Worm (Caenorhabditis elegans) whole organism, mixed stage, embryonic: Measurements from ENCODE around the gene polg-1.

ENCODE experiments used
- M03D4.4 ChIP-seq: sonication (generic microtip); optimal IDR thresholded peaks from 2 replicates; lab custom pipeline; 2017; ENCODE audit warnings: mild to moderate bottlenecking, missing genetic modification characterization, missing compliant biosample characterization
- bed-3 ChIP-seq: fragments of 200-800 bp; sonication (Bioruptor generic); optimal IDR thresholded peaks from 3 replicates; lab custom pipeline; 2018; ENCODE audit warnings: mild to moderate bottlenecking, missing genetic modification characterization, moderate library complexity, missing compliant biosample characterization
- blmp-1 ChIP-seq: fragments of 150-350 bp; optimal IDR thresholded peaks from 2 replicates; lab custom pipeline; 2014; ENCODE audit warnings: missing biosample characterization, missing genetic modification characterization
- ceh-39 ChIP-seq: fragments of 150-350 bp; optimal IDR thresholded peaks from 2 replicates; lab custom pipeline; 2014; ENCODE audit warnings: missing biosample characterization, missing genetic modification characterization
- ceh-43 ChIP-seq: fragments of 200-800 bp; sonication (Bioruptor generic); optimal IDR thresholded peaks from 2 replicates; lab custom pipeline; 2018; ENCODE audit warnings: mild to moderate bottlenecking, missing genetic modification characterization, moderate library complexity, missing compliant biosample characterization
- ceh-83 ChIP-seq: fragments of 200-800 bp; sonication (Bioruptor generic); optimal IDR thresholded peaks from 2 replicates; lab custom pipeline; 2018; ENCODE audit warnings: mild to moderate bottlenecking, missing genetic modification characterization, missing compliant biosample characterization
- ces-1 ChIP-seq: fragments of 150-350 bp; optimal IDR thresholded peaks from 2 replicates; lab custom pipeline; 2014; ENCODE audit warnings: missing biosample characterization, missing genetic modification reagents, missing genetic modification characterization
- cnd-1 ChIP-seq: fragments of 200-800 bp; sonication (Bioruptor generic); optimal IDR thresholded peaks from 2 replicates; lab custom pipeline; 2018; ENCODE audit warnings: mild to moderate bottlenecking, missing genetic modification characterization, missing compliant biosample characterization
- drap-1 ChIP-seq: fragments of 200-800 bp; sonication (Bioruptor generic); optimal IDR thresholded peaks from 3 replicates; lab custom pipeline; 2018; ENCODE audit warnings: mild to moderate bottlenecking, missing genetic modification characterization, missing compliant biosample characterization
- elt-1 ChIP-seq: sonication (generic microtip); optimal IDR thresholded peaks from 2 replicates; lab custom pipeline; 2017; ENCODE audit warnings: missing genetic modification characterization, mild to moderate bottlenecking, missing compliant biosample characterization, antibody characterized with exemption, moderate library complexity, borderline replicate concordance; ENCODE audit not compliant: insufficient read depth
- elt-3 ChIP-seq: fragments of 150-350 bp; optimal IDR thresholded peaks from 2 replicates; lab custom pipeline; 2014; ENCODE audit warnings: missing biosample characterization, missing genetic modification characterization
- flh-1 ChIP-seq: fragments of 200-800 bp; sonication (Bioruptor generic); optimal IDR thresholded peaks from 2 replicates; lab custom pipeline; 2018; ENCODE audit warnings: mild to moderate bottlenecking, missing genetic modification characterization, moderate library complexity, missing compliant biosample characterization
- hlh-1 ChIP-seq: fragments of 150-350 bp; optimal IDR thresholded peaks from 2 replicates; lab custom pipeline; 2014; ENCODE audit warnings: missing biosample characterization, missing genetic modification reagents, missing genetic modification characterization
- lin-13 ChIP-seq: fragments of 150-350 bp; optimal IDR thresholded peaks from 2 replicates; lab custom pipeline; 2014; ENCODE audit warnings: missing biosample characterization, missing genetic modification characterization
- lin-32 ChIP-seq: fragments of 200-800 bp; sonication (Bioruptor generic); optimal IDR thresholded peaks from 2 replicates; lab custom pipeline; 2018; ENCODE audit warnings: mild to moderate bottlenecking, missing genetic modification characterization, missing compliant biosample characterization
- lsy-2 ChIP-seq: fragments of 150-350 bp; optimal IDR thresholded peaks from 2 replicates; lab custom pipeline; 2014; ENCODE audit warnings: missing biosample characterization, missing genetic modification characterization
- mab-5 ChIP-seq: fragments of 150-350 bp; optimal IDR thresholded peaks from 2 replicates; lab custom pipeline; 2014; ENCODE audit warnings: missing biosample characterization, missing genetic modification characterization
- mep-1 ChIP-seq: fragments of 150-350 bp; optimal IDR thresholded peaks from 2 replicates; lab custom pipeline; 2017; ENCODE audit warnings: missing biosample characterization, missing genetic modification reagents, missing genetic modification characterization, inconsistent platforms
- mls-2 ChIP-seq: sonication (generic microtip); optimal IDR thresholded peaks from 2 replicates; lab custom pipeline; 2016; ENCODE audit warnings: mild to moderate bottlenecking, missing genetic modification characterization, moderate library complexity, missing compliant biosample characterization
- nhr-12 ChIP-seq: fragments of 150-350 bp; optimal IDR thresholded peaks from 2 replicates; lab custom pipeline; 2014; ENCODE audit warnings: missing biosample characterization, missing genetic modification characterization
- nhr-2 ChIP-seq: fragments of 150-350 bp; optimal IDR thresholded peaks from 2 replicates; lab custom pipeline; 2014; ENCODE audit warnings: missing biosample characterization, missing genetic modification characterization
- nhr-237 ChIP-seq: fragments of 150-350 bp; optimal IDR thresholded peaks from 2 replicates; lab custom pipeline; 2014; ENCODE audit warnings: missing biosample characterization, missing genetic modification characterization
- nhr-28 ChIP-seq: fragments of 150-350 bp; optimal IDR thresholded peaks from 2 replicates; lab custom pipeline; 2014; ENCODE audit warnings: missing biosample characterization, missing genetic modification characterization
- nhr-76 ChIP-seq: sonication (generic microtip); optimal IDR thresholded peaks from 2 replicates; lab custom pipeline; 2017; ENCODE audit warnings: missing biosample characterization, missing genetic modification characterization
- snpc-4 ChIP-seq: fragments of 150-350 bp; optimal IDR thresholded peaks from 2 replicates; lab custom pipeline; 2014; ENCODE audit warnings: missing biosample characterization, missing genetic modification characterization
- sptf-1 ChIP-seq: sonication (generic microtip); optimal IDR thresholded peaks from 2 replicates; lab custom pipeline; 2017; ENCODE audit warnings: mild to moderate bottlenecking, missing genetic modification characterization, moderate library complexity, missing compliant biosample characterization
- tbx-8 ChIP-seq: fragments of 200-800 bp; sonication (Bioruptor generic); optimal IDR thresholded peaks from 2 replicates; lab custom pipeline; 2018; ENCODE audit warnings: mild to moderate bottlenecking, missing genetic modification characterization, moderate library complexity, missing compliant biosample characterization
- unc-120 ChIP-seq: sonication (generic microtip); optimal IDR thresholded peaks from 2 replicates; lab custom pipeline; 2017; ENCODE audit warnings: missing genetic modification characterization, missing compliant biosample characterization; ENCODE audit not compliant: poor library complexity, severe bottlenecking
- unc-39 ChIP-seq: fragments of 150-350 bp; optimal IDR thresholded peaks from 2 replicates; lab custom pipeline; 2014; ENCODE audit warnings: missing biosample characterization, missing genetic modification characterization
- unc-62 ChIP-seq: fragments of 150-350 bp; optimal IDR thresholded peaks from 2 replicates; lab custom pipeline; 2014; ENCODE audit warnings: missing biosample characterization, missing genetic modification reagents, missing genetic modification characterization
- zip-8 ChIP-seq: fragments of 150-350 bp; optimal IDR thresholded peaks from 2 replicates; lab custom pipeline; 2014; ENCODE audit warnings: missing biosample characterization, missing genetic modification characterization
- ztf-11 ChIP-seq: fragments of 150-350 bp; optimal IDR thresholded peaks from 2 replicates; lab custom pipeline; 2014; ENCODE audit warnings: missing biosample characterization, missing genetic modification characterization

Gene polg-1

DNA sequence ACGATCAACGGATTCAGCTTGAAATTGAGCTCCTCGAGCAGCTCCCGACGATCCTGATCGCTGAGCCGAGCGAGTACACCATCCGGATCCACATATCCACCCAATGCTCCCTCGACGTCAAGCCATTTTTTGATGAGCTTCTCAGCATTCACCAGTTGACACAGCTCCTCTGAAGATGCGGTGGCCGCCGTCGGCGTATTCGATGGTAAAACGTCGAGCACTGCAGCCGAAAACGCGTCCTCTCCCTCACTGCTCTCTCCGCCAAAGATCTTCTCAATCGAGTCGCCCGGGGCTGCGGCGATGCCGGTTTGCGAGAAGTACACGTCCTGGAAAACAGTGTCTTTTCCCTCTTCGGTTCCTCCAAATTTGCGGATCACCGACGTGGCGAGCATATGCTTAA, 14.8 kb upstream of the polg-1 start:
- TF ChIP-seq drap-1 (GFP tag; lab: Kevin White, UChicago), result no peak
- no peak for TF ChIP-seq lin-32 (GFP tag; lab: Kevin White, UChicago)
- no peak for TF ChIP-seq nhr-237 (tag; lab: Kevin White, UChicago)
- no peak for TF ChIP-seq nhr-28
- TF ChIP-seq flh-1, result no peak
- no peak for TF ChIP-seq mls-2 (tag; lab: Kevin White, UChicago)
- no peak for TF ChIP-seq mep-1
- TF ChIP-seq lsy-2 (tag; lab: Kevin White, UChicago), result no peak
- TF ChIP-seq nhr-76, result no peak

DNA sequence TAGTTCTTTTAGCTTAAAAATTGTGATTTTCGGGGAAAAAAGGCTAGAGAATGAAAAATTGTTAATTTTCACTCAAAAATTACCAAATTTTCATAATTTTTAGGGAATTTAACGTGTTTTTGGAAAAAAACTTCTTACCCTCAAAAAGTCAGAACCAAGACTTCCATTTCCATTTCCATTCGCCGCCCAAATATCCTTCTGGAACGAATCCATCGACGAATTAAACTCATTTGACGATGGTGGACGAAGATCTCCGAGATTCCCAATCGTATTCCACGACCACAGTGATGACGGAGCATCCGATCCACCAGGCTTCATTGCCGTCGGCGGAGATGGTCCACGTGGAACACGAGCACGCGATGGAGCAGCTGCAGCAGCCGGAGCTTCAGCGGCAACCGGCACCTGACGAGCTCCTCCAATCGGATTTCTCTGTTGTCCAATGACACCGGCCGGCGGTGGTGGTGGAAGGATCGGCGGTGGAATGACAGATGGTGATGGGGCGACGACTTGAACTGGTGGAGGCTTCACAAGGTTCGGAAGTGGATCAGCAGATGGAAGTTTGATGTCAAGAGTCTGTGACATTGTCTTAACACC, 12.0 kb upstream of the polg-1 start:
- TF ChIP-seq tbx-8 (GFP tag; lab: Kevin White, UChicago), result no peak
- no peak for TF ChIP-seq blmp-1
- no peak for TF ChIP-seq lin-32 (GFP tag; lab: Kevin White, UChicago)
- no peak for TF ChIP-seq hlh-1
- no peak for TF ChIP-seq drap-1 (GFP tag; lab: Kevin White, UChicago)
- TF ChIP-seq cnd-1 (tag; lab: Kevin White, UChicago), result no peak
- no peak for TF ChIP-seq elt-3 (tag; lab: Kevin White, UChicago)
- TF ChIP-seq ceh-83, result no peak
- TF ChIP-seq lin-13 (tag; lab: Kevin White, UChicago), result no peak
- TF ChIP-seq sptf-1 (tag; lab: Kevin White, UChicago), result no peak
- TF ChIP-seq elt-1 (tag; lab: Kevin White, UChicago), result no peak
- no peak for TF ChIP-seq nhr-12 (tag; lab: Kevin White, UChicago)
- TF ChIP-seq ces-1, result no peak
- TF ChIP-seq lsy-2 (tag; lab: Kevin White, UChicago), result no peak
- no peak for TF ChIP-seq nhr-237 (tag; lab: Kevin White, UChicago)
- no peak for TF ChIP-seq mab-5 (tag; lab: Kevin White, UChicago)

DNA sequence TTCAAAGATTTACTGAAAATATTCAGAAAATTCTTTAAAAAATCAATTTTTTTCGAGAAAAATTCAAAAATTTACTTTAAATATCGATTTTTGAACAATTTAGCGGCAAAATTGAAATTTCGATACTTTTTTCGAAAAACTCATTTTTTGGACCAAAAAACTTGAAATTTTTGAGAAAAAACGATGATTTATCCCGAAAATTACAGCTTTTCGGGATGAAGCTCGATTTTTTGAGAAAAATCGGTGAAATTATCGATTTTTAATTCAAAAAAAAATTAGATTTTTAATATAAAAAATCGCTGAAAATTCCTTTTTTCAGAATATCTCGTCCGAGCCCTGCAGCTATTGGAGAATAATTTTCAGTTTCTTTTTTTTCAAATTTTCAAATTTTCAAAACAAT, 9.0 kb upstream of the polg-1 start:
- TF ChIP-seq tbx-8 (GFP tag; lab: Kevin White, UChicago) (no peak), ztf-11 (tag; lab: Kevin White, UChicago) (no peak), ceh-43 (GFP tag; lab: Kevin White, UChicago) (no peak), mls-2 (tag; lab: Kevin White, UChicago) (no peak), ces-1 (no peak), nhr-12 (tag; lab: Kevin White, UChicago) (no peak), unc-62 (GFP tag; lab: Kevin White, UChicago) (no peak), nhr-2 (tag; lab: Kevin White, UChicago) (no peak)

DNA sequence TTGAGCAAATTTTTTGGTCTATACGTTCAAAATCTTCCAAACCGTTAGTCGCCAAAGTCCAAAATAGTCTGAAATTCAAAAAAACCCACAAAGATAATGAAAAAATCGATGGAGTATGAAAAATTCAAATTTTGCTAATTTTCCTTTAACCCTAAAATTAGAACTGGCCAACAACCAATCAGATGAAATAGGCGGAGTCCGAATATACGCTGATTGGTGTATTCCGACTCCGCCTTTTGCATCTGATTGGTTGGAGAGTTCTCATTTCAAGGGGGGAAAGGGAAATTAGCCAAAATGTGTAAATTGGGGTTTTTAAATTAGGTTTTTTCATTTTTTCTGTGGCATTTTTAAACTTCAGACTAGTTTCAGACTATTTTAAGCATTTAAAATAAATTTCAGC, 4.9 kb upstream of the polg-1 start:
- TF ChIP-seq elt-1 (tag; lab: Kevin White, UChicago) (no peak), mab-5 (tag; lab: Kevin White, UChicago) (no peak), snpc-4 (tag; lab: Kevin White, UChicago) (no peak), zip-8 (tag; lab: Kevin White, UChicago) (no peak), unc-39 (tag; lab: Kevin White, UChicago) (no peak), ceh-83 (no peak), lin-32 (GFP tag; lab: Kevin White, UChicago) (no peak), ceh-43 (GFP tag; lab: Kevin White, UChicago) (no peak), lsy-2 (tag; lab: Kevin White, UChicago) (no peak), bed-3 (GFP tag; lab: Kevin White, UChicago) (no peak), cnd-1 (tag; lab: Kevin White, UChicago) (no peak), nhr-237 (tag; lab: Kevin White, UChicago) (no peak), ceh-39 (no peak), tbx-8 (GFP tag; lab: Kevin White, UChicago) (no peak), nhr-2 (tag; lab: Kevin White, UChicago) (no peak), mep-1 (no peak), unc-120 (tag; lab: Kevin White, UChicago) (no peak), mls-2 (tag; lab: Kevin White, UChicago) (no peak), blmp-1 (no peak), M03D4.4 (tag; lab: Kevin White, UChicago) (no peak)
- TF ChIP-seq, all 35 proteins: peak for 0
